Worm (Caenorhabditis elegans) whole organism, mixed stage, embryonic: ENCODE measurements around the gene K03D3.5.

Source experiments
- ham-2 ChIP-seq: fragments of 200-800 bp; sonication (Bioruptor generic); optimal IDR thresholded peaks from 2 replicates; lab custom pipeline; 2018; ENCODE audit warnings: mild to moderate bottlenecking, missing genetic modification characterization, missing compliant biosample characterization
- hlh-1 ChIP-seq: fragments of 150-350 bp; optimal IDR thresholded peaks from 2 replicates; lab custom pipeline; 2014; ENCODE audit warnings: missing biosample characterization, missing genetic modification reagents, missing genetic modification characterization
- lin-13 ChIP-seq: fragments of 150-350 bp; optimal IDR thresholded peaks from 2 replicates; lab custom pipeline; 2014; ENCODE audit warnings: missing biosample characterization, missing genetic modification characterization
- mab-5 ChIP-seq: fragments of 150-350 bp; optimal IDR thresholded peaks from 2 replicates; lab custom pipeline; 2014; ENCODE audit warnings: missing biosample characterization, missing genetic modification characterization
- nhr-12 ChIP-seq: fragments of 150-350 bp; optimal IDR thresholded peaks from 2 replicates; lab custom pipeline; 2014; ENCODE audit warnings: missing biosample characterization, missing genetic modification characterization
- nhr-237 ChIP-seq: fragments of 150-350 bp; optimal IDR thresholded peaks from 2 replicates; lab custom pipeline; 2014; ENCODE audit warnings: missing biosample characterization, missing genetic modification characterization
- nhr-28 ChIP-seq: fragments of 150-350 bp; optimal IDR thresholded peaks from 2 replicates; lab custom pipeline; 2014; ENCODE audit warnings: missing biosample characterization, missing genetic modification characterization
- pha-4 ChIP-seq: fragments of 150-350 bp; optimal IDR thresholded peaks from 2 replicates; lab custom pipeline; 2018; ENCODE audit warnings: missing biosample characterization, missing genetic modification reagents, missing genetic modification characterization
- unc-39 ChIP-seq: fragments of 150-350 bp; optimal IDR thresholded peaks from 2 replicates; lab custom pipeline; 2014; ENCODE audit warnings: missing biosample characterization, missing genetic modification characterization
- zip-8 ChIP-seq: fragments of 150-350 bp; optimal IDR thresholded peaks from 2 replicates; lab custom pipeline; 2014; ENCODE audit warnings: missing biosample characterization, missing genetic modification characterization
- ztf-11 ChIP-seq: fragments of 150-350 bp; optimal IDR thresholded peaks from 2 replicates; lab custom pipeline; 2014; ENCODE audit warnings: missing biosample characterization, missing genetic modification characterization

ce11 chrIV:16350690-16351089 is 30.4 kb upstream of the K03D3.5 start, which contains the start of gene C35D6.4:
- no peak for TF ChIP-seq nhr-237 (tag; lab: Kevin White, UChicago)
- no peak for TF ChIP-seq nhr-28 (tag; lab: Kevin White, UChicago)
- TF ChIP-seq ham-2 (GFP tag; lab: Kevin White, UChicago): no peak
- no peak for TF ChIP-seq lin-13 (tag; lab: Kevin White, UChicago)
- TF ChIP-seq unc-39 (tag; lab: Kevin White, UChicago): no peak
- TF ChIP-seq pha-4 (tag; lab: Kevin White, UChicago): no peak
- no peak for TF ChIP-seq mab-5 (tag; lab: Kevin White, UChicago)
- no peak for TF ChIP-seq zip-8
- no peak for TF ChIP-seq hlh-1
- TF ChIP-seq nhr-12 (tag; lab: Kevin White, UChicago): no peak
- TF ChIP-seq ztf-11: no peak
